Fruit fly (Drosophila melanogaster) whole organism, embryonic: ENCODE data around the gene CG7564.

Experiments used
- CG12391 ChIP-seq: fragments of 200-800 bp; sonication (Bioruptor generic); optimal IDR thresholded peaks from 3 replicates; lab custom pipeline; 2018; ENCODE audit warnings: missing biosample characterization, mild to moderate bottlenecking, missing genetic modification characterization, moderate library complexity
- CG14050 ChIP-seq: fragments of 200-800 bp; sonication (Bioruptor generic); IDR thresholded peaks from 3 replicates; pipeline ENCODE4 v1.3.6; 2022; ENCODE audit warnings: missing biosample characterization, missing genetic modification characterization
- CG17385 ChIP-seq: fragments of 200-800 bp; sonication (Bioruptor generic); optimal IDR thresholded peaks from 3 replicates; lab custom pipeline; 2018; ENCODE audit warnings: missing biosample characterization, mild to moderate bottlenecking, missing genetic modification characterization
- CG2712 ChIP-seq: fragments of 200-800 bp; optimal IDR thresholded peaks from 3 replicates; lab custom pipeline; 2019; ENCODE audit warnings: missing biosample characterization, mild to moderate bottlenecking, missing genetic modification characterization, moderate library complexity
- CG7372 ChIP-seq: fragments of 200-800 bp; sonication (Bioruptor generic); IDR thresholded peaks from 2 replicates; pipeline ENCODE4 v1.3.6; 2022; ENCODE audit warnings: missing biosample characterization, missing genetic modification characterization
- PHDP ChIP-seq: fragments of 200-800 bp; sonication (Bioruptor generic); optimal IDR thresholded peaks from 3 replicates; lab custom pipeline; 2018; ENCODE audit warnings: missing biosample characterization, mild to moderate bottlenecking, missing genetic modification characterization, moderate library complexity
- Scr ChIP-seq: fragments of 200-800 bp; sonication (Bioruptor generic); IDR thresholded peaks from 2 replicates; pipeline ENCODE4 v1.3.6; 2022; ENCODE audit warnings: missing biosample characterization, missing genetic modification characterization; ENCODE audit not compliant: partially characterized antibody
- gfzf ChIP-seq: fragments of 200-800 bp; sonication (Bioruptor generic); optimal IDR thresholded peaks from 2 replicates; lab custom pipeline; 2016; ENCODE audit warnings: missing biosample characterization, mild to moderate bottlenecking, missing genetic modification characterization, moderate library complexity
- org-1 ChIP-seq: fragments of 200-800 bp; sonication (Bioruptor generic); optimal IDR thresholded peaks from 2 replicates; lab custom pipeline; 2017; ENCODE audit warnings: missing biosample characterization, missing genetic modification characterization

dm6 chr3L:17491646-17492045 is 22.5 kb upstream of the CG7564 start:
- TF ChIP-seq CG17385 (GFP tag; lab: Kevin White, UChicago): no peak
- TF ChIP-seq CG12391 (tag; lab: Kevin White, UChicago): no peak
- no peak for TF ChIP-seq CG2712 (tag; lab: Kevin White, UChicago)
- no peak for TF ChIP-seq CG14050
- no peak for TF ChIP-seq org-1
- no peak for TF ChIP-seq CG7372
- TF ChIP-seq PHDP (tag; lab: Kevin White, UChicago): no peak
- no peak for TF ChIP-seq gfzf (GFP tag; lab: Kevin White, UChicago)
- TF ChIP-seq Scr: no peak
